Worm (Caenorhabditis elegans) whole organism, L3 larva: Measurements from ENCODE around the gene C45G9.10.
A peak's percentile ranks its signal among the peaks of the same experiment; 100 is the strongest.

Experiments used
- ama-1 ChIP-seq: fragments of 150-350 bp; optimal IDR thresholded peaks from 2 replicates; lab custom pipeline; 2018
- ceh-16 ChIP-seq: sonication (generic microtip); optimal IDR thresholded peaks from 2 replicates; lab custom pipeline; 2017; ENCODE audit warnings: missing biosample characterization, missing genetic modification characterization
- ceh-28 ChIP-seq: fragments of 150-350 bp; optimal IDR thresholded peaks from 2 replicates; lab custom pipeline; 2014; ENCODE audit warnings: missing biosample characterization, missing genetic modification reagents, missing genetic modification characterization
- daf-12 ChIP-seq: fragments of 150-350 bp; optimal IDR thresholded peaks from 2 replicates; lab custom pipeline; 2014; ENCODE audit warnings: missing biosample characterization, missing genetic modification reagents, missing genetic modification characterization
- egl-27 ChIP-seq: sonication (generic microtip); optimal IDR thresholded peaks from 4 replicates; lab custom pipeline; 2017; ENCODE audit warnings: missing biosample characterization, missing genetic modification reagents, missing genetic modification characterization
- egl-5 ChIP-seq: fragments of 150-350 bp; optimal IDR thresholded peaks from 2 replicates; lab custom pipeline; 2017; ENCODE audit warnings: missing biosample characterization, missing genetic modification reagents, missing genetic modification characterization, inconsistent platforms
- elt-1 ChIP-seq: fragments of 150-350 bp; optimal IDR thresholded peaks from 2 replicates; lab custom pipeline; 2014; ENCODE audit warnings: missing biosample characterization, missing genetic modification characterization
- elt-2 ChIP-seq: sonication (generic microtip); optimal IDR thresholded peaks from 2 replicates; lab custom pipeline; 2016; ENCODE audit warnings: missing genetic modification reagents, mild to moderate bottlenecking, missing genetic modification characterization, missing compliant biosample characterization
- elt-3 ChIP-seq, 3 experiments: fragments of 150-350 bp in 1 of 3; sonication (generic microtip) in 2 of 3; optimal IDR thresholded peaks; 2 replicates in 2 of 3; 4 replicates in 1 of 3; lab custom pipeline; 2014 to 2017; ENCODE audit warnings: missing biosample characterization in 3 of 3, missing genetic modification characterization in 3 of 3
- eor-1 ChIP-seq, 2 experiments: fragments of 150-350 bp; optimal IDR thresholded peaks; 2 replicates each; lab custom pipeline; 2014 to 2018; ENCODE audit warnings: missing biosample characterization in 2 of 2, missing genetic modification characterization in 2 of 2
- fkh-10 ChIP-seq: sonication (generic microtip); optimal IDR thresholded peaks from 2 replicates; lab custom pipeline; 2017; ENCODE audit warnings: missing biosample characterization, missing genetic modification reagents, missing genetic modification characterization
- fkh-2 ChIP-seq: fragments of 150-350 bp; optimal IDR thresholded peaks from 2 replicates; lab custom pipeline; 2014; ENCODE audit warnings: missing biosample characterization, missing genetic modification reagents, missing genetic modification characterization
- fos-1 ChIP-seq: fragments of 150-350 bp; optimal IDR thresholded peaks from 2 replicates; lab custom pipeline; 2014; ENCODE audit warnings: missing biosample characterization, missing genetic modification characterization
- hmg-11 ChIP-seq: sonication (generic microtip); optimal IDR thresholded peaks from 2 replicates; lab custom pipeline; 2016; ENCODE audit warnings: missing genetic modification characterization, missing compliant biosample characterization
- jun-1 ChIP-seq: fragments of 150-350 bp; optimal IDR thresholded peaks from 2 replicates; lab custom pipeline; 2014; ENCODE audit warnings: missing biosample characterization, missing genetic modification reagents, missing genetic modification characterization
- lin-15B ChIP-seq: fragments of 150-350 bp; optimal IDR thresholded peaks from 2 replicates; lab custom pipeline; 2014; ENCODE audit warnings: missing biosample characterization, missing genetic modification characterization
- lin-39 ChIP-seq: fragments of 150-350 bp; optimal IDR thresholded peaks from 2 replicates; lab custom pipeline; 2018; ENCODE audit warnings: missing biosample characterization, missing genetic modification reagents, missing genetic modification characterization
- mdl-1 ChIP-seq: fragments of 150-350 bp; optimal IDR thresholded peaks from 2 replicates; lab custom pipeline; 2014; ENCODE audit warnings: missing biosample characterization, missing genetic modification characterization
- mml-1 ChIP-seq: fragments of 150-350 bp; sonication (generic microtip); optimal IDR thresholded peaks from 3 replicates; lab custom pipeline; 2014; ENCODE audit warnings: missing biosample characterization, missing genetic modification characterization
- nfya-1 ChIP-seq: sonication (generic microtip); optimal IDR thresholded peaks from 2 replicates; lab custom pipeline; 2017; ENCODE audit warnings: missing genetic modification characterization, mild to moderate bottlenecking, missing compliant biosample characterization, antibody characterized with exemption, moderate library complexity; ENCODE audit not compliant: insufficient read depth
- nhr-12 ChIP-seq: fragments of 150-350 bp; optimal IDR thresholded peaks from 2 replicates; lab custom pipeline; 2014; ENCODE audit warnings: missing biosample characterization, missing genetic modification characterization
- nhr-23 ChIP-seq: fragments of 150-350 bp; optimal IDR thresholded peaks from 2 replicates; lab custom pipeline; 2014; ENCODE audit warnings: missing biosample characterization, missing genetic modification reagents, missing genetic modification characterization
- nhr-237 ChIP-seq: fragments of 150-350 bp; optimal IDR thresholded peaks from 2 replicates; lab custom pipeline; 2014; ENCODE audit warnings: missing biosample characterization, missing genetic modification characterization
- nhr-25 ChIP-seq: sonication (generic microtip); optimal IDR thresholded peaks from 2 replicates; lab custom pipeline; 2017; ENCODE audit warnings: missing biosample characterization, missing genetic modification characterization
- nhr-28 ChIP-seq: fragments of 150-350 bp; optimal IDR thresholded peaks from 2 replicates; lab custom pipeline; 2014; ENCODE audit warnings: missing biosample characterization, missing genetic modification characterization
- nhr-43 ChIP-seq: sonication (generic microtip); optimal IDR thresholded peaks from 2 replicates; lab custom pipeline; 2016; ENCODE audit warnings: mild to moderate bottlenecking, missing genetic modification characterization, missing compliant biosample characterization; ENCODE audit not compliant: poor library complexity, severe bottlenecking
- nhr-67 ChIP-seq: fragments of 150-350 bp; optimal IDR thresholded peaks from 2 replicates; lab custom pipeline; 2014; ENCODE audit warnings: missing biosample characterization, missing genetic modification characterization
- nhr-76 ChIP-seq: fragments of 150-350 bp; sonication (generic microtip); optimal IDR thresholded peaks from 5 replicates; lab custom pipeline; 2014; ENCODE audit warnings: missing biosample characterization, missing genetic modification characterization
- pqm-1 ChIP-seq: fragments of 150-350 bp; optimal IDR thresholded peaks from 2 replicates; lab custom pipeline; 2017; ENCODE audit warnings: missing biosample characterization, missing genetic modification characterization, inconsistent platforms
- sea-2 ChIP-seq: fragments of 150-350 bp; sonication (generic microtip); optimal IDR thresholded peaks from 4 replicates; lab custom pipeline; 2014; ENCODE audit warnings: missing biosample characterization, missing genetic modification reagents, missing genetic modification characterization
- skn-1 ChIP-seq: fragments of 150-350 bp; optimal IDR thresholded peaks from 2 replicates; lab custom pipeline; 2014; ENCODE audit warnings: missing biosample characterization, missing genetic modification characterization
- snpc-4 ChIP-seq: fragments of 150-350 bp; optimal IDR thresholded peaks from 2 replicates; lab custom pipeline; 2014; ENCODE audit warnings: missing biosample characterization, missing genetic modification characterization
- tbx-2 ChIP-seq: sonication (generic microtip); optimal IDR thresholded peaks from 2 replicates; lab custom pipeline; 2016; ENCODE audit warnings: mild to moderate bottlenecking, missing genetic modification characterization, missing compliant biosample characterization
- unc-39 ChIP-seq: sonication (generic microtip); optimal IDR thresholded peaks from 4 replicates; lab custom pipeline; 2017; ENCODE audit warnings: missing biosample characterization, missing genetic modification characterization
- unc-62 ChIP-seq: fragments of 150-350 bp; sonication (generic microtip); optimal IDR thresholded peaks from 4 replicates; lab custom pipeline; 2014; ENCODE audit warnings: missing biosample characterization, missing genetic modification reagents, missing genetic modification characterization
- zag-1 ChIP-seq: fragments of 150-350 bp; optimal IDR thresholded peaks from 2 replicates; lab custom pipeline; 2014; ENCODE audit warnings: missing biosample characterization, missing genetic modification characterization
- ztf-4 ChIP-seq: fragments of 150-350 bp; optimal IDR thresholded peaks from 2 replicates; lab custom pipeline; 2014; ENCODE audit warnings: missing biosample characterization, missing genetic modification characterization

Gene C45G9.10

DNA sequence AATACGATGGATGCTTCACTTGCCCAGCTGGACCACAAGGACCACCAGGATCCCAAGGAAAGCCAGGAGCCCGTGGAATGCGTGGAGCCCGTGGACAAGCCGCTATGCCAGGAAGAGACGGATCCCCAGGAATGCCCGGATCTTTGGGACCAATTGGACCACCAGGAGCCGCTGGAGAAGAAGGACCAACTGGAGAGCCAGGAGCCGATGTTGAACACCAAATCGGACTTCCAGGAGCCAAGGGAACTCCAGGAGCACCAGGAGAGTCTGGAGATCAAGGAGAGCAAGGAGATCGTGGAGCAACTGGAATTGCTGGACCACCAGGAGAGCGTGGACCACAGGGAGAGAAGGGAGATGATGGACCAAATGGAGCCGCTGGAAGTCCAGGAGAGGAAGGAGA, 46.3 kb upstream of the C45G9.10 start:
- no peak for TF ChIP-seq jun-1 (tag; lab: Kevin White, UChicago)
- no peak for TF ChIP-seq nhr-76
- no peak for TF ChIP-seq mml-1 (tag; lab: Kevin White, UChicago)
- no peak for TF ChIP-seq mdl-1 (tag; lab: Kevin White, UChicago)
- TF ChIP-seq eor-1 (tag; optimal IDR thresholded peaks at IDR 0.05; lab: Kevin White, UChicago): no peak
- TF ChIP-seq lin-39 (tag; lab: Kevin White, UChicago): no peak
- no peak for TF ChIP-seq elt-2
- no peak for TF ChIP-seq unc-39
- no peak for TF ChIP-seq nhr-23 (tag; lab: Kevin White, UChicago)
- TF ChIP-seq nhr-43 (tag; lab: Kevin White, UChicago): no peak
- TF ChIP-seq lin-15B (tag; lab: Kevin White, UChicago): no peak
- TF ChIP-seq fkh-2 (tag; lab: Kevin White, UChicago): no peak
- TF ChIP-seq ama-1 (lab: Kevin White, UChicago): no peak
- no peak for TF ChIP-seq elt-1
- TF ChIP-seq nhr-237 (tag; lab: Kevin White, UChicago): no peak
- TF ChIP-seq zag-1 (tag; lab: Kevin White, UChicago): no peak

- TF ChIP-seq jun-1 (tag; lab: Kevin White, UChicago) (no peak), elt-1 (no peak), nhr-67 (tag; lab: Kevin White, UChicago) (no peak), nhr-28 (tag; lab: Kevin White, UChicago) (no peak), nhr-76 (no peak), nhr-12 (tag; lab: Kevin White, UChicago) (no peak), elt-2 (no peak), tbx-2 (tag; lab: Kevin White, UChicago) (no peak), egl-5 (no peak), nhr-237 (tag; lab: Kevin White, UChicago) (no peak), fkh-10 (GFP tag; lab: Kevin White, UChicago) (no peak), eor-1 (tag; optimal IDR thresholded peaks at IDR 0.05; lab: Kevin White, UChicago) (no peak), ceh-28 (tag; lab: Kevin White, UChicago) (no peak), daf-12 (no peak), unc-39 (no peak), egl-27 (no peak), sea-2 (GFP tag; lab: Kevin White, UChicago) (no peak)
Measured at ce11 chrIII:5106893-5107471, 45.3 kb upstream of the C45G9.10 start, which contains the start of gene dpy-17. TSS of gene dpy-17 (plus strand) at chrIII:5107330.

DNA sequence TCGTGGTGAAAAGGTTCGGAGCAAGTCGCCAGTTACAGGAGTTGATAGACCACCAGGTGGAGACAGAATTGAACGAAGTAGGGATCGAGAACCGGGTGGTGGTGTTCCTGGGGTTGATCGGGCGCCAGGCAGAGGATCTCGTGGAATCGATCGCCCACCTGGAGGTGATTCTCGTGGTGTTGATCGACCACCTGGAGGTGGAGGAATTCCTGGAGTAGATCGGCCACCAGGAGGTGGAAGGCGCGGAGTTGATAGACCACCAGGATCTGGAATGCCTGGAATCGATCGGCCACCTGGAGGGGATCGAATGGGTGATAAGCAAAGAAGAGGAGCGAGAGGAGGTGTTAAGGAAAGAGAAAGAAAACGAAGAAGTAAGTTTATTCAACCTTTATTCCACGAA, 43.8 kb upstream of the C45G9.10 start:
- no peak for TF ChIP-seq nhr-12 (tag; lab: Kevin White, UChicago)
- no peak for TF ChIP-seq ceh-28 (tag; lab: Kevin White, UChicago)
- TF ChIP-seq daf-12: no peak
- no peak for TF ChIP-seq unc-39
- no peak for TF ChIP-seq elt-3 (tag; optimal IDR thresholded peaks at IDR 0.05; lab: Kevin White, UChicago)
- TF ChIP-seq fkh-2 (tag; lab: Kevin White, UChicago): no peak
- TF ChIP-seq unc-62 (GFP tag; lab: Kevin White, UChicago): no peak
- no peak for TF ChIP-seq elt-2
- TF ChIP-seq skn-1: no peak
- no peak for TF ChIP-seq ztf-4 (tag; lab: Kevin White, UChicago)
- no peak for TF ChIP-seq nhr-28 (tag; lab: Kevin White, UChicago)

DNA sequence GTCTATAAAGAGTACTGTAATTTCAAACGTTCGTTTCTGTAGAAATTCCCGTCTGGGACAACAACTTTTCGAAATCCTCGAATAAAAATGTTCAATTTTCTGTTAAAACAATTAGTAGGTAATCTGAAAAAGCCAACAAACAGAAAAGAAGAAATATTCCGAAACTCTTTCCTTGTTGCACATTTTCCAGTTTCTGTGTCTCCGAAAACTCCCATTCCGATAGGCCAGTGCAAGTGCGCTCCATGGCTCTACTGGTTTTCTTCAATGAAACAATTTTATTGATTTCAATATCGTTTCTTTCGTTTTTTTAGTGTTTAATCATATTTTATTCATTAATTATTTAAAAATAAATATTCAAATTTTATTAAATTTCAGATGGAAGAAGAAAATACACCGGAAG, 40.9 kb upstream of the C45G9.10 start, which contains the start of gene F54D8.6:
F54D8.6 (plus strand) TSS at position 370 of the 400 bp plus-strand sequence.
- TF ChIP-seq hmg-11 (tag; lab: Kevin White, UChicago) (peak; percentile 23), unc-39 (no peak), lin-15B (tag; lab: Kevin White, UChicago) (peak; percentile 79), elt-2 (peak; percentile 5), tbx-2 (tag; lab: Kevin White, UChicago) (no peak), fkh-2 (tag; lab: Kevin White, UChicago) (no peak), fos-1 (tag; lab: Kevin White, UChicago) (no peak), snpc-4 (tag; lab: Kevin White, UChicago) (peak; percentile 51), nhr-76 (no peak), nhr-25 (tag; lab: Kevin White, UChicago) (peak; percentile 18), nfya-1 (tag; lab: Kevin White, UChicago) (peak; percentile 63), pqm-1 (tag; lab: Kevin White, UChicago) (peak; percentile 18), mdl-1 (tag; lab: Kevin White, UChicago) (no peak), elt-3 (tag; optimal IDR thresholded peaks at IDR 0.05; lab: Kevin White, UChicago) (no peak), nhr-23 (tag; lab: Kevin White, UChicago) (peak; percentile 52), fkh-10 (GFP tag; lab: Kevin White, UChicago) (no peak), ceh-16 (no peak), elt-1 (no peak), sea-2 (GFP tag; lab: Kevin White, UChicago) (no peak), nhr-237 (tag; lab: Kevin White, UChicago) (no peak), ztf-4 (tag; lab: Kevin White, UChicago) (no peak)
